Fruit fly (Drosophila melanogaster): ENCODE results near the gene CG45081.

dm6 chr3L:19237780-19238179 is 28.1 kb upstream of the CG45081 start:
- TF ChIP-seq Ets98B (GFP tag; IDR thresholded peaks at IDR 0.05) (no peak), CG13204 (GFP tag; optimal IDR thresholded peaks at IDR 0.05) (no peak)
